Fruit fly (Drosophila melanogaster): ENCODE measurements around the gene CG2061.

The CG2061 gene

DNA sequence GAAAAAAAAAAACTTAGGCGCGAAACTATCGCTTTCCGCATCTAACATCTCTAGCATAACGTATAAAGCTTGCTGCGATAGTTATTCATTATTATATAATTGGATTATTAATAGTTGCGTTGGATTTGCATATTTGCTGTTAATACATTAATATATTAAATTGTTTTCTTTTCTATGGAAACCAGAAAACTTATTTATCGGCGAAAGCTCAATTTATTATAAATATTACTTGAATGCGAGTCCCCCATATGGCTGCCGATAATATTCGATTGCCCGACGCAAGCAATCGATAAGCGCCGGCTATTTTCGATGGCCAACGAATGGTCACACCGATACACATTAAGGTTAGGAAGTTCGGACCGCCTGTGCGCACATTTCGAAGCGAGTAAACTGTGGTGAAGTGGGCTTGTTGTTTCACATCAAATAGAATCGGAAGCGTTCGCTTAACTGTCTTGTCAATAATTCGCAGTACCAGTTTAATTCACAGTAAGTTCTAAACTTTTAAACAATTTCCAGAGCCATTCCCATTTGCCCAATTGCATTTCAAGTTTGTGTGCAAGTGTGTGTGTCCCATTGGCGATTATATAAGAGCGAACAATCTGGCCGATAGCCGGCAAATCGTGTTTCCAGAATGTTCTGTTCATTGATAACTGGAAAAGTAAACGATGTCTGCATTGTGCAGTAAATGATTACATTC is 16.0 kb downstream of the CG2061 start, which contains the start of gene Hsp60A (continued):
- TF ChIP-seq Ssrp (tag; optimal IDR thresholded peaks at IDR 0.05) (peak; percentile 48), kay (GFP tag; optimal IDR thresholded peaks at IDR 0.05) (peak; percentile 15), ato (GFP tag; IDR thresholded peaks at IDR 0.05; ENCODE audit: partially characterized antibody) (peak; percentile 55; the same call in 1 of the 2 replicates), croc (GFP tag; conservative IDR thresholded peaks at IDR 0.05) (peak; percentile 32; the same call in 1 of the 3 replicates), CG4854 (GFP tag; optimal IDR thresholded peaks at IDR 0.05) (peak; percentile 8), CG9215 (GFP tag; IDR thresholded peaks at IDR 0.05) (0 out of 2 replicates have a peak, but pooled peaks have one; percentile 25), ems (GFP tag; optimal IDR thresholded peaks at IDR 0.05) (no peak), CrebB (tag; optimal IDR thresholded peaks at IDR 0.05) (no peak), gcm (GFP tag; optimal IDR thresholded peaks at IDR 0.05) (no peak), CG6654 (GFP tag; optimal IDR thresholded peaks at IDR 0.05) (no peak), Hr51 (GFP tag; optimal IDR thresholded peaks at IDR 0.05) (peak in 1 of 2 experiments; percentile 56), HmgZ (tag; optimal IDR thresholded peaks at IDR 0.05) (peak; percentile 10), CG7963 (GFP tag; IDR thresholded peaks at IDR 0.05; ENCODE audit: partially characterized antibody) (0 out of 3 replicates have a peak, but pooled peaks have one; percentile 54), bbx (GFP tag; IDR thresholded peaks at IDR 0.05; ENCODE audit: partially characterized antibody) (peak; percentile 72), dmrt11E (tag; optimal IDR thresholded peaks at IDR 0.05) (peak; percentile 33), Atf-2 (GFP tag; optimal IDR thresholded peaks at IDR 0.05) (no peak), h (optimal IDR thresholded peaks at IDR 0.05) (no peak), peb (GFP tag; IDR thresholded peaks at IDR 0.05) (no peak), hbn (GFP tag; IDR thresholded peaks at IDR 0.05; ENCODE audit: partially characterized antibody) (peak; percentile 73), B-H2 (GFP tag; optimal IDR thresholded peaks at IDR 0.05) (peak; percentile 47), Hsf (GFP tag; optimal IDR thresholded peaks at IDR 0.05) (peak; percentile 41), D19B (GFP tag; optimal IDR thresholded peaks at IDR 0.05) (no peak), Gug (GFP tag; IDR thresholded peaks at IDR 0.05) (no peak), CG14667 (GFP tag; IDR thresholded peaks at IDR 0.05) (no peak), CG34224 (GFP tag; IDR thresholded peaks at IDR 0.05; ENCODE audit: partially characterized antibody) (peak; percentile 89), Doc3 (GFP tag; IDR thresholded peaks at IDR 0.05; ENCODE audit: partially characterized antibody) (peak; percentile 84), CG7786 (GFP tag; optimal IDR thresholded peaks at IDR 0.05) (no peak), CG2129 (GFP tag; IDR thresholded peaks at IDR 0.05; ENCODE audit: partially characterized antibody) (peak; percentile 60; the same call in 1 of the 2 replicates), Tbp (GFP tag; optimal IDR thresholded peaks at IDR 0.05) (no peak), sob (GFP tag; IDR thresholded peaks at IDR 0.05) (peak; percentile 52), Xrp1 (GFP tag; IDR thresholded peaks at IDR 0.05) (peak; percentile 28; the same call in 1 of the 2 replicates), ab (GFP tag; optimal IDR thresholded peaks at IDR 0.05) (no peak), dmrt99B (tag; optimal IDR thresholded peaks at IDR 0.05) (peak; percentile 43), CG9437 (GFP tag; optimal IDR thresholded peaks at IDR 0.05) (peak; percentile 98), toy (GFP tag; IDR thresholded peaks at IDR 0.05) (no peak), vnd (GFP tag; IDR thresholded peaks at IDR 0.05; ENCODE audit: partially characterized antibody) (peak; percentile 80), CG3995 (GFP tag; optimal IDR thresholded peaks at IDR 0.05) (peak; percentile 19), CG13424 (tag; optimal IDR thresholded peaks at IDR 0.05) (peak; percentile 75), CkIIα-i1 (GFP tag; IDR thresholded peaks at IDR 0.05) (no peak), pho (GFP tag; optimal IDR thresholded peaks at IDR 0.05) (no peak), CG10431 (GFP tag; optimal IDR thresholded peaks at IDR 0.05) (peak; percentile 1), BEAF-32 (GFP tag; optimal IDR thresholded peaks at IDR 0.05) (peak; percentile 86), Rfx (GFP tag; IDR thresholded peaks at IDR 0.05) (peak; percentile 56), Aef1 (GFP tag; IDR thresholded peaks at IDR 0.05) (0 out of 3 replicates have a peak, but pooled peaks have one; percentile 19), CG2116 (GFP tag; optimal IDR thresholded peaks at IDR 0.05) (peak; percentile 74), Dbx (GFP tag; IDR thresholded peaks at IDR 0.05) (peak; percentile 48; the same call in 1 of the 3 replicates), nerfin-1 (tag; optimal IDR thresholded peaks at IDR 0.05) (peak; percentile 26), CG13296 (GFP tag; optimal IDR thresholded peaks at IDR 0.05) (peak; percentile 36), Mad (GFP tag; optimal IDR thresholded peaks at IDR 0.05) (peak; percentile 58)

Data from whole organism, embryonic.